5 fruit fly cellular contexts compared by ENCODE assay signal in the genomic region with DNA sequence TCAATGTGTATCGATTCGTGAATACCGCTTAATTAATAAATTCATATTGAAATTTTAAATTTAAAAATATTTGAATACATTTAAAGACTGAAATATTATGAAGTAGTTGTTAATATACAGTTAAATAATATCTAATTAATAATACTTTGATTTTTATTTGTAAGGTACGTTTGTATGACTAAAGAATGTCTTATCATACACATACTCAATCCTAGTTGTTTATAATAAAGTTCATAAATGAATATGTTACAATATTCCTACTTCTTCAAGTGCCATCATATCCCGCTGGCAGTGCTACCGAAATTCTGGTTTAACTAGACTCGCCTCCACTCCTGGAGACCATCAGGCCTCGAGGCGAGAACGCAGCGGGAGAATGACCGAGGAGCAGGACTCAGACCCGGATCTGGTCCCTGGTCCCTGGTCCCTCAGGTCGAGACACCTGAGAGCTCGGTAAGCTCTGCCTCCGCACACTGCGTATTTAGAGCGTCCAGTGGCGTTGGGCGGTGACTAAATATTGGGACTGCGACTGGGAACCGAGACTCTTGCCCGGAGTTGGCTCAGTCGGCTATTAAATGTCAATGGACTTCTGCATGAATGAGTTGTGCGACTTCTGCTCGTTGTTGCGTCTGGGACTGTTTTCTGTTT.
TF ChIP-seq lines count a peak whose summit lies in the region.

No protein-coding gene starts in this region.

- TF ChIP-seq CTCF in whole organism, embryonic (GFP tag; optimal IDR thresholded peaks at IDR 0.05; lab: Kevin White, UChicago): no peak

TF ChIP-seq in whole organism, 6 proteins besides CTCF, POLR2A, EP300 and RAD21:
- TF ChIP-seq Dll (optimal IDR thresholded peaks at IDR 0.05; lab: Kevin White, UChicago) (no peak), pan (optimal IDR thresholded peaks at IDR 0.05; lab: Kevin White, UChicago) (peak; percentile 71)

TF ChIP-seq in whole organism, embryonic, 481 proteins besides CTCF, POLR2A, EP300 and RAD21 (continues in another document):
- TF ChIP-seq CG7786 (GFP tag; optimal IDR thresholded peaks at IDR 0.05; lab: Kevin White, UChicago) (no peak), CG4424 (GFP tag; optimal IDR thresholded peaks at IDR 0.05; lab: Kevin White, UChicago) (no peak), CG17361 (GFP tag; IDR thresholded peaks at IDR 0.05; lab: Robert Waterston, UW) (no peak), fd64A (GFP tag; optimal IDR thresholded peaks at IDR 0.05; lab: Kevin White, UChicago) (no peak), Xrp1 (GFP tag; IDR thresholded peaks at IDR 0.05; lab: Robert Waterston, UW) (no peak), vvl (GFP tag; IDR thresholded peaks at IDR 0.05; lab: Robert Waterston, UW) (no peak), CG10565 (GFP tag; optimal IDR thresholded peaks at IDR 0.05; lab: Kevin White, UChicago) (no peak), CG7839 (tag; optimal IDR thresholded peaks at IDR 0.05; lab: Kevin White, UChicago) (peak; percentile 34), croc (GFP tag; conservative IDR thresholded peaks at IDR 0.05; lab: Robert Waterston, UW) (no peak), gem (tag; optimal IDR thresholded peaks at IDR 0.05; lab: Kevin White, UChicago) (peak; percentile 10), stwl (tag; optimal IDR thresholded peaks at IDR 0.05; lab: Kevin White, UChicago) (no peak), lbe (GFP tag; optimal IDR thresholded peaks at IDR 0.05; lab: Kevin White, UChicago) (peak; percentile 57), CG12942 (GFP tag; optimal IDR thresholded peaks at IDR 0.05; lab: Kevin White, UChicago) (no peak), Hmr (GFP tag; optimal IDR thresholded peaks at IDR 0.05; lab: Kevin White, UChicago) (no peak), Hr51 (GFP tag; optimal IDR thresholded peaks at IDR 0.05; lab: Kevin White, UChicago) (peak in 1 of 2 experiments; percentile 14), cg (GFP tag; optimal IDR thresholded peaks at IDR 0.05; lab: Kevin White, UChicago) (no peak), psq (GFP tag; optimal IDR thresholded peaks at IDR 0.05; lab: Kevin White, UChicago) (no peak), CG2678 (tag; optimal IDR thresholded peaks at IDR 0.05; lab: Kevin White, UChicago) (peak; percentile 28), CG11723 (GFP tag; optimal IDR thresholded peaks at IDR 0.05; lab: Kevin White, UChicago) (no peak), CG11398 (GFP tag; optimal IDR thresholded peaks at IDR 0.05; lab: Kevin White, UChicago) (no peak), trh (GFP tag; optimal IDR thresholded peaks at IDR 0.05; lab: Kevin White, UChicago) (no peak)

TF ChIP-seq in whole organism, prepupa, 60 proteins besides CTCF, POLR2A, EP300 and RAD21 (continues in another document):
- TF ChIP-seq Gug (GFP tag; IDR thresholded peaks at IDR 0.05; lab: Robert Waterston, UW) (0 out of 2 replicates have a peak, but pooled peaks have one; percentile 15), CG9139 (GFP tag; optimal IDR thresholded peaks at IDR 0.05; lab: Kevin White, UChicago) (peak; percentile 74), achi (GFP tag; optimal IDR thresholded peaks at IDR 0.05; lab: Kevin White, UChicago) (peak; percentile 84), CG3032 (tag; optimal IDR thresholded peaks at IDR 0.05; lab: Kevin White, UChicago) (peak; percentile 90), CG6808 (GFP tag; optimal IDR thresholded peaks at IDR 0.05; lab: Kevin White, UChicago) (peak; percentile 84), acj6 (GFP tag; optimal IDR thresholded peaks at IDR 0.05; lab: Kevin White, UChicago) (peak; percentile 81), CG34406 (GFP tag; optimal IDR thresholded peaks at IDR 0.05; lab: Kevin White, UChicago) (peak; percentile 82), Hr38 (GFP tag; optimal IDR thresholded peaks at IDR 0.05; lab: Kevin White, UChicago) (no peak), Eip75B (GFP tag; optimal IDR thresholded peaks at IDR 0.05; lab: Kevin White, UChicago) (peak; percentile 63), CG16779 (tag; optimal IDR thresholded peaks at IDR 0.05; lab: Kevin White, UChicago) (peak; percentile 68), spab (GFP tag; optimal IDR thresholded peaks at IDR 0.05; lab: Kevin White, UChicago) (peak; percentile 83), CG32006 (GFP tag; optimal IDR thresholded peaks at IDR 0.05; lab: Kevin White, UChicago) (peak; percentile 88), CG8319 (GFP tag; optimal IDR thresholded peaks at IDR 0.05; lab: Kevin White, UChicago) (peak; percentile 46), CG15336 (GFP tag; IDR thresholded peaks at IDR 0.05; lab: Robert Waterston, UW) (peak; percentile 53), CG7368 (GFP tag; optimal IDR thresholded peaks at IDR 0.05; lab: Kevin White, UChicago) (peak; percentile 59), Blimp-1 (GFP tag; optimal IDR thresholded peaks at IDR 0.05; lab: Kevin White, UChicago) (peak; percentile 51), cyc (GFP tag; optimal IDR thresholded peaks at IDR 0.05; lab: Kevin White, UChicago) (peak; percentile 44), Met (GFP tag; optimal IDR thresholded peaks at IDR 0.05; lab: Kevin White, UChicago) (peak; percentile 13), CG10669 (GFP tag; optimal IDR thresholded peaks at IDR 0.05; lab: Kevin White, UChicago) (peak; percentile 80), CG1621 (tag; optimal IDR thresholded peaks at IDR 0.05; lab: Kevin White, UChicago) (peak; percentile 74)

TF ChIP-seq in whole organism, pupa, 21 proteins besides CTCF, POLR2A, EP300 and RAD21:
- peak; percentile 91 for TF ChIP-seq D1 (tag; optimal IDR thresholded peaks at IDR 0.05; lab: Kevin White, UChicago)
- TF ChIP-seq rn (GFP tag; IDR thresholded peaks at IDR 0.05; lab: Robert Waterston, UW): no peak
- 0 out of 2 replicates have a peak, but pooled peaks have one; percentile 20 for TF ChIP-seq CG12605 (GFP tag; IDR thresholded peaks at IDR 0.05; lab: Robert Waterston, UW)
- peak; percentile 66 for TF ChIP-seq Snoo (tag; optimal IDR thresholded peaks at IDR 0.05; lab: Kevin White, UChicago)
- peak; percentile 75 for TF ChIP-seq CG17806 (tag; optimal IDR thresholded peaks at IDR 0.05; lab: Kevin White, UChicago)
- TF ChIP-seq CG10348 (GFP tag; IDR thresholded peaks at IDR 0.05; lab: Robert Waterston, UW): no peak
- peak; percentile 43 for TF ChIP-seq Pif1A (GFP tag; optimal IDR thresholded peaks at IDR 0.05; lab: Kevin White, UChicago)
- peak; percentile 89 for TF ChIP-seq CG14655 (GFP tag; optimal IDR thresholded peaks at IDR 0.05; lab: Kevin White, UChicago)
- TF ChIP-seq CG8301 (tag; optimal IDR thresholded peaks at IDR 0.05; lab: Kevin White, UChicago): peak; percentile 83
- no peak for TF ChIP-seq CG32121 (GFP tag; IDR thresholded peaks at IDR 0.05; lab: Robert Waterston, UW)
- TF ChIP-seq EcR (GFP tag; optimal IDR thresholded peaks at IDR 0.05; lab: Kevin White, UChicago): peak; percentile 53
- peak; percentile 90 for TF ChIP-seq CG9948 (tag; optimal IDR thresholded peaks at IDR 0.05; lab: Kevin White, UChicago)
- peak; percentile 52 for TF ChIP-seq Pif1B (GFP tag; optimal IDR thresholded peaks at IDR 0.05; lab: Kevin White, UChicago)
- TF ChIP-seq Ets98B (GFP tag; IDR thresholded peaks at IDR 0.05; lab: Robert Waterston, UW): 0 out of 2 replicates have a peak, but pooled peaks have one; percentile 5
- peak; percentile 85 for TF ChIP-seq CG4496 (GFP tag; IDR thresholded peaks at IDR 0.05; lab: Robert Waterston, UW)
- TF ChIP-seq fd96Ca (GFP tag; IDR thresholded peaks at IDR 0.05; lab: Robert Waterston, UW): no peak
- TF ChIP-seq CG8159 (tag; optimal IDR thresholded peaks at IDR 0.05; lab: Kevin White, UChicago): peak; percentile 94
- TF ChIP-seq gl (tag; optimal IDR thresholded peaks at IDR 0.05; lab: Kevin White, UChicago): no peak
- TF ChIP-seq CG13204 (GFP tag; optimal IDR thresholded peaks at IDR 0.05; lab: Kevin White, UChicago): peak; percentile 46
- TF ChIP-seq CG34367 (tag; optimal IDR thresholded peaks at IDR 0.05; lab: Kevin White, UChicago): peak; percentile 84
- peak; percentile 92 for TF ChIP-seq CG15710 (tag; optimal IDR thresholded peaks at IDR 0.05; lab: Kevin White, UChicago)

TF ChIP-seq in whole organism, wandering third instar larva, 38 proteins besides CTCF, POLR2A, EP300 and RAD21 (continues in another document):
- TF ChIP-seq psq (GFP tag; optimal IDR thresholded peaks at IDR 0.05; lab: Kevin White, UChicago) (peak; percentile 83), sv (GFP tag; optimal IDR thresholded peaks at IDR 0.05; lab: Kevin White, UChicago) (no peak), Sp1 (GFP tag; optimal IDR thresholded peaks at IDR 0.05; lab: Kevin White, UChicago) (peak; percentile 90), Abd-B (GFP tag; optimal IDR thresholded peaks at IDR 0.05; lab: Kevin White, UChicago) (no peak), rgr (GFP tag; optimal IDR thresholded peaks at IDR 0.05; lab: Kevin White, UChicago) (peak; percentile 46), dl (GFP tag; optimal IDR thresholded peaks at IDR 0.05; lab: Kevin White, UChicago; ENCODE audit: insufficient read depth in 1 of 2, partially characterized antibody in 2 of 2) (no peak), CG9705 (GFP tag; optimal IDR thresholded peaks at IDR 0.05; lab: Kevin White, UChicago) (peak; percentile 26), foxo (GFP tag; optimal IDR thresholded peaks at IDR 0.05; lab: Kevin White, UChicago) (peak in 1 of 2 experiments; percentile 82), CG32264 (GFP tag; optimal IDR thresholded peaks at IDR 0.05; lab: Kevin White, UChicago) (no peak), Dfd (GFP tag; optimal IDR thresholded peaks at IDR 0.05; lab: Kevin White, UChicago) (no peak), brk (GFP tag; optimal IDR thresholded peaks at IDR 0.05; lab: Kevin White, UChicago) (no peak), Hr78 (GFP tag; optimal IDR thresholded peaks at IDR 0.05; lab: Kevin White, UChicago) (no peak), sage (GFP tag; optimal IDR thresholded peaks at IDR 0.05; lab: Kevin White, UChicago) (no peak), Jra (GFP tag; optimal IDR thresholded peaks at IDR 0.05; lab: Kevin White, UChicago) (no peak), Rel (GFP tag; optimal IDR thresholded peaks at IDR 0.05; lab: Kevin White, UChicago) (no peak), Rel (tag; optimal IDR thresholded peaks at IDR 0.05; lab: Kevin White, UChicago) (no peak), fru (GFP tag; optimal IDR thresholded peaks at IDR 0.05; lab: Kevin White, UChicago) (peak; percentile 75), CrebA (GFP tag; optimal IDR thresholded peaks at IDR 0.05; lab: Kevin White, UChicago; ENCODE audit: borderline replicate concordance) (no peak), HLH106 (tag; optimal IDR thresholded peaks at IDR 0.05; lab: Kevin White, UChicago) (peak; percentile 83), Hnf4 (GFP tag; optimal IDR thresholded peaks at IDR 0.05; lab: Kevin White, UChicago) (peak; percentile 38), jim (GFP tag; optimal IDR thresholded peaks at IDR 0.05; lab: Kevin White, UChicago) (no peak), Dif (GFP tag; optimal IDR thresholded peaks at IDR 0.05; lab: Kevin White, UChicago; ENCODE audit: partially characterized antibody) (no peak), pan (optimal IDR thresholded peaks at IDR 0.05; lab: Kevin White, UChicago) (no peak), lola (GFP tag; optimal IDR thresholded peaks at IDR 0.05; lab: Kevin White, UChicago) (no peak), usp (GFP tag; optimal IDR thresholded peaks at IDR 0.05; lab: Kevin White, UChicago) (no peak), dsf (GFP tag; optimal IDR thresholded peaks at IDR 0.05; lab: Kevin White, UChicago; ENCODE audit: borderline replicate concordance) (no peak), Mio (GFP tag; optimal IDR thresholded peaks at IDR 0.05; lab: Kevin White, UChicago) (no peak)
